Worm (Caenorhabditis elegans) whole organism, late embryonic: ENCODE results near the gene C06G4.4.

Experiments
- C08G9.2 ChIP-seq: sonication (generic microtip); optimal IDR thresholded peaks from 2 replicates; lab custom pipeline; 2016; ENCODE audit warnings: mild to moderate bottlenecking, missing genetic modification characterization, moderate library complexity, missing compliant biosample characterization
- K02D7.2 ChIP-seq: sonication (generic microtip); optimal IDR thresholded peaks from 2 replicates; lab custom pipeline; 2017; ENCODE audit warnings: mild to moderate bottlenecking, missing genetic modification characterization, missing compliant biosample characterization
- ama-1 ChIP-seq: fragments of 150-350 bp; optimal IDR thresholded peaks from 2 replicates; lab custom pipeline; 2014
- ceh-19 ChIP-seq: fragments of 200-800 bp; sonication (Bioruptor generic); optimal IDR thresholded peaks from 2 replicates; lab custom pipeline; 2018; ENCODE audit warnings: mild to moderate bottlenecking, missing genetic modification characterization, missing compliant biosample characterization
- ceh-34 ChIP-seq: sonication (generic microtip); optimal IDR thresholded peaks from 2 replicates; lab custom pipeline; 2016; ENCODE audit warnings: mild to moderate bottlenecking, missing genetic modification characterization, missing compliant biosample characterization
- ets-4 ChIP-seq: sonication (generic microtip); optimal IDR thresholded peaks from 2 replicates; lab custom pipeline; 2016; ENCODE audit warnings: missing genetic modification characterization, missing compliant biosample characterization
- nhr-232 ChIP-seq: sonication (generic microtip); optimal IDR thresholded peaks from 2 replicates; lab custom pipeline; 2016; ENCODE audit warnings: missing genetic modification characterization, missing compliant biosample characterization
- pag-3 ChIP-seq: sonication (generic microtip); optimal IDR thresholded peaks from 2 replicates; lab custom pipeline; 2016; ENCODE audit warnings: missing compliant biosample characterization, missing genetic modification characterization, borderline replicate concordance
- sox-4 ChIP-seq: sonication (generic microtip); optimal IDR thresholded peaks from 2 replicates; lab custom pipeline; 2017; ENCODE audit warnings: mild to moderate bottlenecking, missing genetic modification characterization, inconsistent platforms, missing compliant biosample characterization
- unc-3 ChIP-seq, 2 experiments: fragments of 200-800 bp in 1 of 2; sonication (Bioruptor generic) in 1 of 2; sonication (generic microtip) in 1 of 2; conservative IDR thresholded peaks in 1 of 2; optimal IDR thresholded peaks in 1 of 2; 2 replicates each; pipeline versions ENCODE4 v1.3.6 to Lab custom; 2016 to 2022; ENCODE audit warnings: missing compliant biosample characterization in 2 of 2, missing genetic modification characterization in 2 of 2, missing genetic modification reagents in 1 of 2
- zip-5 ChIP-seq: sonication (generic microtip); optimal IDR thresholded peaks from 2 replicates; lab custom pipeline; 2016; ENCODE audit warnings: missing genetic modification characterization, missing compliant biosample characterization

DNA sequence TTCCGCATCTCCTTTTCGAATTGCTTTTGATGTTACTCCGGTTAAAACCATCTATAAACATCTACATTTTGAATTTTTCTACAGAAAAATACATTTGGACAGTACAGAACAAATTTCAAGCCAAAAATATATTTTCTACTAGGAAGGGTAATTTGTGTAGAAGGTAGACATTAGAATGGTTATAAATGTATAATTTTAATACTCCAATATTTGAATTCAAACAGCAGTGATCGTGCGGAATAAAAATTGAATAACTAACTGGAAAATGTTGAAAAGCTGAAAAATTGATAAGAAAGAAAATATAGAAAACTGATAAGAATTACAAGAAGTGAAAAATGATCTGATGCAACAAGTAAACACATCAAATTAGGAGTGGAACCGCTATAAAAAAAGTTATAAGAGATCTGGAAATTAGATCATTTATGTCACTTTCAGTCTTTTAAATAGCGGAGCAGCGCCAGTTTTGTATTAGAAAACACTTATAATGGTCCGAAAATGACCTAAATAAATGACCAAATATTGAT lies 30.6 kb downstream of the C06G4.4 start, which contains the start of gene gsto-1:
- TF ChIP-seq ets-4 = no peak
- TF ChIP-seq nhr-232 (tag; lab: Kevin White, UChicago) = no peak
- TF ChIP-seq sox-4 (tag; lab: Kevin White, UChicago) = no peak
- TF ChIP-seq ceh-19 (GFP tag; lab: Kevin White, UChicago) = no peak
- no peak for TF ChIP-seq ama-1
- TF ChIP-seq ceh-34 (tag; lab: Kevin White, UChicago) = no peak
- TF ChIP-seq unc-3 (GFP tag; conservative IDR thresholded peaks at IDR 0.05; lab: Robert Waterston, UW) = no peak
- no peak for TF ChIP-seq unc-3 (tag; optimal IDR thresholded peaks at IDR 0.05; lab: Kevin White, UChicago)
- TF ChIP-seq K02D7.2 (tag; lab: Kevin White, UChicago) = no peak
- TF ChIP-seq C08G9.2 (tag; lab: Kevin White, UChicago) = no peak
- TF ChIP-seq zip-5 (tag; lab: Kevin White, UChicago) = no peak
- TF ChIP-seq pag-3 (tag; lab: Kevin White, UChicago) = no peak
